Worm (Caenorhabditis elegans) whole organism, L4 larva: ENCODE data around the gene W08F4.1.
A peak's percentile ranks its signal among the peaks of the same experiment; 100 is the strongest.

Experiments used
- D1046.2 ChIP-seq: fragments of 200-800 bp; sonication (Bioruptor generic); IDR thresholded peaks from 2 replicates; pipeline ENCODE4 v1.3.6; 2022; ENCODE audit warnings: missing genetic modification characterization, missing compliant biosample characterization
- F10B5.3 ChIP-seq: sonication (generic microtip); optimal IDR thresholded peaks from 2 replicates; lab custom pipeline; 2016; ENCODE audit warnings: mild to moderate bottlenecking, missing genetic modification characterization, missing compliant biosample characterization
- F44E2.7 ChIP-seq: fragments of 200-800 bp; sonication (Bioruptor generic); IDR thresholded peaks from 2 replicates; pipeline ENCODE4 v2.1.2; 2022; ENCODE audit warnings: missing genetic modification characterization, missing compliant biosample characterization
- Y5F2A.4 ChIP-seq: fragments of 200-800 bp; sonication (Bioruptor generic); optimal IDR thresholded peaks from 2 replicates; lab custom pipeline; 2018; ENCODE audit warnings: mild to moderate bottlenecking, missing genetic modification characterization, missing compliant biosample characterization
- aha-1 ChIP-seq: fragments of 150-350 bp; peaks from one replicate; lab custom pipeline; 2014; ENCODE audit warnings: missing biosample characterization, missing genetic modification characterization
- ama-1 ChIP-seq: fragments of 150-350 bp; optimal IDR thresholded peaks from 2 replicates; lab custom pipeline; 2014; ENCODE audit warnings: inconsistent platforms, mixed read lengths
- arid-1 ChIP-seq: fragments of 200-800 bp; sonication (Bioruptor generic); conservative IDR thresholded peaks from 2 replicates; pipeline ENCODE4 v1.3.6; 2022; ENCODE audit warnings: missing genetic modification reagents, missing genetic modification characterization, missing compliant biosample characterization
- attf-4 ChIP-seq: sonication (generic microtip); optimal IDR thresholded peaks from 3 replicates; lab custom pipeline; 2017; ENCODE audit warnings: missing biosample characterization, missing genetic modification characterization
- ceh-62 ChIP-seq: sonication (generic microtip); optimal IDR thresholded peaks from 2 replicates; lab custom pipeline; 2017; ENCODE audit warnings: missing biosample characterization, missing genetic modification characterization
- cey-2 ChIP-seq: sonication (generic microtip); optimal IDR thresholded peaks from 3 replicates; lab custom pipeline; 2017; ENCODE audit warnings: missing genetic modification characterization, mild to moderate bottlenecking, missing compliant biosample characterization, antibody characterized with exemption, borderline replicate concordance; ENCODE audit not compliant: insufficient read depth
- dmd-6 ChIP-seq: fragments of 200-800 bp; sonication (Bioruptor generic); IDR thresholded peaks from 2 replicates; pipeline ENCODE4 v1.3.6; 2022; ENCODE audit warnings: missing genetic modification reagents, missing genetic modification characterization, missing compliant biosample characterization
- dpl-1 ChIP-seq: fragments of 150-350 bp; optimal IDR thresholded peaks from 2 replicates; lab custom pipeline; 2014; ENCODE audit warnings: missing biosample characterization, missing genetic modification reagents, missing genetic modification characterization
- dve-1 ChIP-seq: sonication (generic microtip); optimal IDR thresholded peaks from 2 replicates; lab custom pipeline; 2017; ENCODE audit warnings: antibody characterized with exemption, mild to moderate bottlenecking, missing genetic modification characterization, missing compliant biosample characterization; ENCODE audit not compliant: insufficient read depth
- egl-43 ChIP-seq: fragments of 200-800 bp; sonication (Bioruptor generic); IDR thresholded peaks from 2 replicates; pipeline ENCODE4 v1.3.6; 2022; ENCODE audit warnings: missing genetic modification reagents, missing genetic modification characterization, missing compliant biosample characterization
- hif-1 ChIP-seq, 2 experiments: sonication (generic microtip); optimal IDR thresholded peaks; 2 replicates each; lab custom pipeline; 2016 to 2017; ENCODE audit warnings: missing compliant biosample characterization in 2 of 2, missing genetic modification characterization in 2 of 2, missing genetic modification reagents in 2 of 2, missing genotype in 2 of 2, mild to moderate bottlenecking in 1 of 2
- hlh-11 ChIP-seq: fragments of 200-800 bp; sonication (Bioruptor generic); optimal IDR thresholded peaks from 2 replicates; lab custom pipeline; 2018; ENCODE audit warnings: mild to moderate bottlenecking, missing genetic modification characterization, missing compliant biosample characterization
- hlh-30 ChIP-seq: sonication (generic microtip); optimal IDR thresholded peaks from 2 replicates; lab custom pipeline; 2017; ENCODE audit warnings: antibody characterized with exemption, mild to moderate bottlenecking, missing genetic modification characterization, missing compliant biosample characterization; ENCODE audit not compliant: insufficient read depth
- hmg-1.1 ChIP-seq: fragments of 200-800 bp; sonication (Bioruptor generic); IDR thresholded peaks from 2 replicates; pipeline ENCODE4 v1.3.6; 2022; ENCODE audit warnings: missing genetic modification reagents, missing genetic modification characterization, missing compliant biosample characterization
- lin-13 ChIP-seq: fragments of 150-350 bp; optimal IDR thresholded peaks from 2 replicates; lab custom pipeline; 2014; ENCODE audit warnings: missing biosample characterization, missing genetic modification reagents, missing genetic modification characterization
- lin-38 ChIP-seq: fragments of 200-800 bp; sonication (Bioruptor generic); IDR thresholded peaks from 2 replicates; pipeline ENCODE4 v1.3.6; 2022; ENCODE audit warnings: missing genetic modification reagents, missing genetic modification characterization, missing compliant biosample characterization
- lir-3 ChIP-seq: sonication (generic microtip); optimal IDR thresholded peaks from 2 replicates; lab custom pipeline; 2016; ENCODE audit warnings: mild to moderate bottlenecking, missing genetic modification characterization, missing compliant biosample characterization
- lsy-2 ChIP-seq, 2 experiments: fragments of 150-350 bp in 1 of 2; sonication (generic microtip) in 1 of 2; optimal IDR thresholded peaks; 2 replicates each; lab custom pipeline; 2014 to 2017; ENCODE audit warnings: missing biosample characterization in 2 of 2, missing genetic modification characterization in 2 of 2
- mdl-1 ChIP-seq, 2 experiments: fragments of 150-350 bp in 1 of 2; sonication (generic microtip) in 1 of 2; optimal IDR thresholded peaks; 2 replicates each; lab custom pipeline; 2014 to 2017; ENCODE audit warnings: missing biosample characterization in 2 of 2, missing genetic modification characterization in 2 of 2
- mep-1 ChIP-seq: fragments of 150-350 bp; sonication (generic microtip); optimal IDR thresholded peaks from 3 replicates; lab custom pipeline; 2014; ENCODE audit warnings: missing biosample characterization, missing genetic modification characterization
- mes-2 ChIP-seq: sonication (generic microtip); optimal IDR thresholded peaks from 2 replicates; lab custom pipeline; 2016; ENCODE audit warnings: missing genotype, mild to moderate bottlenecking, missing genetic modification characterization, missing compliant biosample characterization; ENCODE audit not compliant: poor library complexity, severe bottlenecking
- mxl-3 ChIP-seq: fragments of 200-800 bp; sonication (Bioruptor generic); optimal IDR thresholded peaks from 2 replicates; lab custom pipeline; 2018; ENCODE audit warnings: mild to moderate bottlenecking, missing genetic modification characterization, missing compliant biosample characterization
- nhr-28 ChIP-seq: fragments of 150-350 bp; optimal IDR thresholded peaks from 2 replicates; lab custom pipeline; 2014; ENCODE audit warnings: missing biosample characterization, missing genetic modification characterization
- nhr-48 ChIP-seq: sonication (generic microtip); optimal IDR thresholded peaks from 2 replicates; lab custom pipeline; 2016; ENCODE audit warnings: mild to moderate bottlenecking, missing genetic modification characterization, missing compliant biosample characterization
- pha-4 ChIP-seq, 2 experiments: fragments of 150-350 bp in 1 of 2; fragments of 200-800 bp in 1 of 2; sonication (Bioruptor generic) in 1 of 2; IDR thresholded peaks in 1 of 2; optimal IDR thresholded peaks in 1 of 2; 2 replicates each; pipeline versions ENCODE4 v1.3.6 to Lab custom; 2014 to 2022; ENCODE audit warnings: missing genetic modification characterization in 2 of 2, missing genetic modification reagents in 2 of 2, missing biosample characterization in 1 of 2, missing compliant biosample characterization in 1 of 2
- rbr-2 ChIP-seq: sonication (generic microtip); optimal IDR thresholded peaks from 2 replicates; lab custom pipeline; 2016; ENCODE audit warnings: missing genotype, missing genetic modification characterization, missing compliant biosample characterization
- snpc-4 ChIP-seq: fragments of 150-350 bp; optimal IDR thresholded peaks from 2 replicates; lab custom pipeline; 2014; ENCODE audit warnings: missing biosample characterization, missing genetic modification characterization
- unc-39 ChIP-seq: sonication (generic microtip); optimal IDR thresholded peaks from 2 replicates; lab custom pipeline; 2017; ENCODE audit warnings: missing biosample characterization, missing genetic modification characterization
- unc-62 ChIP-seq, 3 experiments: fragments of 150-350 bp in 1 of 3; sonication (generic microtip); optimal IDR thresholded peaks in 2 of 3; peaks in 1 of 3; 1 replicate in 1 of 3; 2 replicates in 2 of 3; lab custom pipeline; 2014 to 2017; ENCODE audit warnings: missing biosample characterization in 3 of 3, missing genetic modification characterization in 3 of 3, missing genetic modification reagents in 3 of 3, missing genotype in 1 of 3
- zag-1 ChIP-seq: fragments of 150-350 bp; optimal IDR thresholded peaks from 2 replicates; lab custom pipeline; 2014; ENCODE audit warnings: missing biosample characterization, missing genetic modification characterization

Gene W08F4.1

ce11 chrII:591110-591509 lies 2.2 kb upstream of the W08F4.1 start, which contains the start of gene W08F4.10:
TSS of gene W08F4.10 (minus strand) at chrII:591210.
- TF ChIP-seq ceh-62 (tag; lab: Kevin White, UChicago) (no peak), zag-1 (no peak), F10B5.3 (no peak), rbr-2 (tag; lab: Kevin White, UChicago) (no peak), arid-1 (no peak), mdl-1 (tag; optimal IDR thresholded peaks at IDR 0.05; lab: Kevin White, UChicago) (no peak), mxl-3 (GFP tag; lab: Kevin White, UChicago) (no peak), lir-3 (tag; lab: Kevin White, UChicago) (no peak)

- TF ChIP-seq D1046.2 (GFP tag; lab: Robert Waterston, UW) (0 out of 2 replicates have a peak, but pooled peaks have one; percentile 38), Y5F2A.4 (no peak), snpc-4 (tag; lab: Kevin White, UChicago) (no peak), dmd-6 (GFP tag; lab: Robert Waterston, UW) (no peak), aha-1 (tag; lab: Kevin White, UChicago) (peak; percentile 96), lin-38 (GFP tag; lab: Robert Waterston, UW) (no peak)
These were observed 3.4 kb downstream of the W08F4.1 start for ce11 chrII:596702-597101.

ce11 chrII:601305-601704 lies 8.0 kb downstream of the W08F4.1 start:
- TF ChIP-seq hlh-11: peak; percentile 21
- no peak for TF ChIP-seq pha-4 (GFP tag; IDR thresholded peaks at IDR 0.05; lab: Robert Waterston, UW)
- TF ChIP-seq pha-4 (tag; optimal IDR thresholded peaks at IDR 0.05; lab: Kevin White, UChicago): peak; percentile 70
- no peak for TF ChIP-seq unc-62 (GFP tag; optimal IDR thresholded peaks at IDR 0.05 in 1 of 2; lab: Kevin White, UChicago)
- TF ChIP-seq unc-62 (tag; optimal IDR thresholded peaks at IDR 0.05; lab: Kevin White, UChicago): no peak
- TF ChIP-seq dve-1 (tag; lab: Kevin White, UChicago): peak; percentile 67
- TF ChIP-seq mdl-1 (tag; optimal IDR thresholded peaks at IDR 0.05; lab: Kevin White, UChicago): peak in 1 of 2 experiments; percentile 79
- peak; percentile 42 for TF ChIP-seq mep-1 (tag; lab: Kevin White, UChicago)
- no peak for TF ChIP-seq attf-4 (tag; lab: Kevin White, UChicago)
- TF ChIP-seq hlh-30: peak; percentile 88
- TF ChIP-seq mes-2 (tag; lab: Kevin White, UChicago): peak; percentile 51
- TF ChIP-seq lsy-2 (tag; optimal IDR thresholded peaks at IDR 0.05; lab: Kevin White, UChicago): peak in 1 of 2 experiments; percentile 52
- peak; percentile 17; the same call in 1 of the 2 replicates for TF ChIP-seq hmg-1.1 (GFP tag; lab: Robert Waterston, UW)
- TF ChIP-seq, all 104 proteins: peak for 9

- TF ChIP-seq F44E2.7 (GFP tag; lab: Robert Waterston, UW) (no peak), unc-39 (tag; lab: Kevin White, UChicago) (no peak), egl-43 (no peak), cey-2 (no peak), F10B5.3 (no peak), ama-1 (lab: Kevin White, UChicago) (no peak), dpl-1 (no peak), mep-1 (tag; lab: Kevin White, UChicago) (no peak)
These were observed 8.7 kb downstream of the W08F4.1 start, which contains the start of gene nhl-3 for ce11 chrII:602020-602419. TSS of gene nhl-3 (minus strand) at chrII:602120.

- TF ChIP-seq lsy-2 (tag; optimal IDR thresholded peaks at IDR 0.05; lab: Kevin White, UChicago) (peak in 1 of 2 experiments; percentile 68), hlh-11 (peak; percentile 88), aha-1 (tag; lab: Kevin White, UChicago) (peak; percentile 89), dpl-1 (peak; percentile 19), dve-1 (tag; lab: Kevin White, UChicago) (peak; percentile 45), mdl-1 (tag; optimal IDR thresholded peaks at IDR 0.05; lab: Kevin White, UChicago) (peak in 1 of 2 experiments; percentile 80), arid-1 (no peak), nhr-48 (no peak), nhr-28 (peak; percentile 61), hlh-30 (peak; percentile 94), hif-1 (tag; optimal IDR thresholded peaks at IDR 0.05; lab: Kevin White, UChicago) (no peak), lin-13 (GFP tag; lab: Kevin White, UChicago) (peak; percentile 55), unc-62 (GFP tag; optimal IDR thresholded peaks at IDR 0.05 in 1 of 2; lab: Kevin White, UChicago) (peak in 1 of 2 experiments; percentile 96), unc-62 (tag; optimal IDR thresholded peaks at IDR 0.05; lab: Kevin White, UChicago) (no peak), mep-1 (tag; lab: Kevin White, UChicago) (peak; percentile 72)
These were observed 9.6 kb downstream of the W08F4.1 start for ce11 chrII:602969-603368.
